Fruit fly (Drosophila melanogaster) whole organism, embryonic: ENCODE measurements around the gene CG43689.
A peak's percentile ranks its signal among the peaks of the same experiment; 100 is the strongest.

Source experiments
- CG11504 ChIP-seq: fragments of 200-800 bp; sonication (Bioruptor generic); optimal IDR thresholded peaks from 3 replicates; lab custom pipeline; 2019; ENCODE audit warnings: missing biosample characterization, mild to moderate bottlenecking, missing genetic modification characterization, moderate library complexity
- CG12659 ChIP-seq: fragments of 200-800 bp; sonication (Bioruptor generic); optimal IDR thresholded peaks from 3 replicates; lab custom pipeline; 2017; ENCODE audit warnings: mild to moderate bottlenecking, missing biosample characterization, missing genetic modification reagents, missing genetic modification characterization
- CG12942 ChIP-seq: fragments of 200-800 bp; sonication (Bioruptor generic); optimal IDR thresholded peaks from 3 replicates; lab custom pipeline; 2016; ENCODE audit warnings: missing biosample characterization, missing genetic modification characterization
- CG13287 ChIP-seq: fragments of 200-800 bp; sonication (Bioruptor generic); IDR thresholded peaks from 2 replicates; pipeline ENCODE4 v1.3.6; 2022; ENCODE audit warnings: missing biosample characterization, missing genetic modification characterization; ENCODE audit not compliant: partially characterized antibody
- CG14710 ChIP-seq: fragments of 200-800 bp; sonication (Bioruptor generic); optimal IDR thresholded peaks from 3 replicates; lab custom pipeline; 2019; ENCODE audit warnings: missing biosample characterization, mild to moderate bottlenecking, missing genetic modification characterization, moderate library complexity
- CG14860 ChIP-seq: fragments of 200-800 bp; sonication (Bioruptor generic); IDR thresholded peaks from 3 replicates; pipeline ENCODE4 v1.3.6; 2022; ENCODE audit warnings: missing biosample characterization, missing genetic modification characterization; ENCODE audit not compliant: partially characterized antibody
- CG15601 ChIP-seq: fragments of 200-800 bp; sonication (Bioruptor generic); optimal IDR thresholded peaks from 3 replicates; lab custom pipeline; 2019; ENCODE audit warnings: missing biosample characterization, mild to moderate bottlenecking, missing genetic modification characterization, moderate library complexity
- CG16813 ChIP-seq: fragments of 200-800 bp; sonication (Bioruptor generic); IDR thresholded peaks from 3 replicates; pipeline ENCODE4 v1.3.6; 2022; ENCODE audit warnings: missing biosample characterization, missing genetic modification characterization; ENCODE audit not compliant: partially characterized antibody
- CG18619 ChIP-seq: fragments of 200-800 bp; sonication (Bioruptor generic); optimal IDR thresholded peaks from 3 replicates; lab custom pipeline; 2017; ENCODE audit warnings: missing biosample characterization, mild to moderate bottlenecking, missing genetic modification characterization
- CG2116 ChIP-seq: fragments of 200-800 bp; sonication (Bioruptor generic); optimal IDR thresholded peaks from 3 replicates; lab custom pipeline; 2018; ENCODE audit warnings: missing biosample characterization, mild to moderate bottlenecking, missing genetic modification characterization
- CG31224 ChIP-seq: fragments of 200-800 bp; sonication (Bioruptor generic); IDR thresholded peaks from 2 replicates; pipeline ENCODE4 v1.3.6; 2022; ENCODE audit warnings: missing biosample characterization, missing genetic modification characterization
- CG31441 ChIP-seq: fragments of 200-800 bp; sonication (Bioruptor generic); IDR thresholded peaks from 2 replicates; pipeline ENCODE4 v1.3.6; 2022; ENCODE audit warnings: missing biosample characterization, missing genetic modification characterization
- CG32532 ChIP-seq: fragments of 200-800 bp; sonication (Bioruptor generic); IDR thresholded peaks from 2 replicates; pipeline ENCODE4 v1.3.6; 2022; ENCODE audit warnings: missing biosample characterization, missing genetic modification characterization
- CG34376 ChIP-seq: fragments of 200-800 bp; sonication (Bioruptor generic); optimal IDR thresholded peaks from 2 replicates; lab custom pipeline; 2018; ENCODE audit warnings: missing biosample characterization, mild to moderate bottlenecking, missing genetic modification characterization
- CG42726 ChIP-seq: fragments of 200-800 bp; sonication (Bioruptor generic); IDR thresholded peaks from 2 replicates; pipeline ENCODE4 v1.3.6; 2022; ENCODE audit warnings: missing biosample characterization, missing genetic modification characterization; ENCODE audit not compliant: partially characterized antibody
- CG4617 ChIP-seq: fragments of 200-800 bp; sonication (Bioruptor generic); optimal IDR thresholded peaks from 3 replicates; lab custom pipeline; 2016; ENCODE audit warnings: missing biosample characterization, missing genetic modification characterization, borderline replicate concordance
- CG6654 ChIP-seq: fragments of 200-800 bp; sonication (Bioruptor generic); optimal IDR thresholded peaks from 2 replicates; lab custom pipeline; 2017; ENCODE audit warnings: missing biosample characterization, mild to moderate bottlenecking, missing genetic modification characterization
- CG6791 ChIP-seq: fragments of 200-800 bp; sonication (Bioruptor generic); IDR thresholded peaks from 3 replicates; pipeline ENCODE4 v1.3.6; 2022; ENCODE audit warnings: missing biosample characterization, missing genetic modification characterization; ENCODE audit not compliant: partially characterized antibody
- CG6854 ChIP-seq: fragments of 200-800 bp; sonication (Bioruptor generic); optimal IDR thresholded peaks from 3 replicates; lab custom pipeline; 2017; ENCODE audit warnings: missing biosample characterization, mild to moderate bottlenecking, missing genetic modification characterization
- CG9797 ChIP-seq: fragments of 200-800 bp; sonication (Bioruptor generic); optimal IDR thresholded peaks from 3 replicates; lab custom pipeline; 2018; ENCODE audit warnings: missing biosample characterization, mild to moderate bottlenecking, missing genetic modification characterization
- CHES-1-like ChIP-seq: fragments of 200-800 bp; sonication (Bioruptor generic); optimal IDR thresholded peaks from 2 replicates; lab custom pipeline; 2016; ENCODE audit warnings: missing biosample characterization, missing genetic modification characterization
- Dll ChIP-seq: fragments of 200-800 bp; sonication (Bioruptor generic); IDR thresholded peaks from 4 replicates; pipeline ENCODE4 v1.3.6; 2022; ENCODE audit warnings: missing biosample characterization, missing genetic modification characterization; ENCODE audit not compliant: partially characterized antibody
- Dref ChIP-seq: fragments of 200-800 bp; sonication (Bioruptor generic); IDR thresholded peaks from 2 replicates; pipeline ENCODE4 v1.3.6; 2022; ENCODE audit warnings: missing biosample characterization, missing genetic modification characterization
- Lhr ChIP-seq: fragments of 200-800 bp; sonication (Bioruptor generic); optimal IDR thresholded peaks from 3 replicates; lab custom pipeline; 2017; ENCODE audit warnings: mild to moderate bottlenecking, missing biosample characterization, missing genetic modification reagents, missing genetic modification characterization
- MBD-R2 ChIP-seq: fragments of 200-800 bp; sonication (Bioruptor generic); IDR thresholded peaks from 2 replicates; pipeline ENCODE4 v1.3.6; 2022; ENCODE audit warnings: missing biosample characterization, missing genetic modification characterization
- MESR4 ChIP-seq: fragments of 200-800 bp; sonication (Bioruptor generic); optimal IDR thresholded peaks from 2 replicates; lab custom pipeline; 2018; ENCODE audit warnings: missing biosample characterization, mild to moderate bottlenecking, missing genetic modification characterization, moderate library complexity
- Mes4 ChIP-seq: fragments of 200-800 bp; sonication (Bioruptor generic); optimal IDR thresholded peaks from 2 replicates; lab custom pipeline; 2016; ENCODE audit warnings: missing biosample characterization, missing genetic modification characterization
- NC2β ChIP-seq: fragments of 200-800 bp; sonication (Bioruptor generic); optimal IDR thresholded peaks from 2 replicates; lab custom pipeline; 2016; ENCODE audit warnings: missing biosample characterization, missing genetic modification characterization
- Scr ChIP-seq: fragments of 200-800 bp; sonication (Bioruptor generic); IDR thresholded peaks from 2 replicates; pipeline ENCODE4 v1.3.6; 2022; ENCODE audit warnings: missing biosample characterization, missing genetic modification characterization; ENCODE audit not compliant: partially characterized antibody
- Stat92E ChIP-seq, 3 experiments: fragments of >200 bp in 2 of 3; fragments of 200-800 bp in 1 of 3; sonication (Bioruptor generic) in 1 of 3; optimal IDR thresholded peaks; 2 replicates each; lab custom pipeline; 2017 to 2019; ENCODE audit warnings: missing biosample characterization in 3 of 3, missing genetic modification characterization in 3 of 3, mild to moderate bottlenecking in 1 of 3, moderate library complexity in 1 of 3
- fd96Cb ChIP-seq: fragments of 200-800 bp; sonication (Bioruptor generic); optimal IDR thresholded peaks from 2 replicates; lab custom pipeline; 2018; ENCODE audit warnings: missing biosample characterization, mild to moderate bottlenecking, missing genetic modification characterization, moderate library complexity
- grau ChIP-seq: fragments of 200-800 bp; optimal IDR thresholded peaks from 3 replicates; lab custom pipeline; 2019; ENCODE audit warnings: missing biosample characterization, mild to moderate bottlenecking, missing genetic modification characterization, moderate library complexity
- grn ChIP-seq: fragments of 200-800 bp; sonication (Bioruptor generic); optimal IDR thresholded peaks from 3 replicates; lab custom pipeline; 2017; ENCODE audit warnings: missing biosample characterization, missing genetic modification characterization
- hb ChIP-seq: fragments of 200-800 bp; sonication (Bioruptor generic); IDR thresholded peaks from 3 replicates; pipeline ENCODE4 v1.3.6; 2022; ENCODE audit warnings: missing biosample characterization, missing genetic modification characterization; ENCODE audit not compliant: partially characterized antibody
- hbn ChIP-seq: fragments of 200-800 bp; sonication (Bioruptor generic); IDR thresholded peaks from 2 replicates; pipeline ENCODE4 v1.3.6; 2022; ENCODE audit warnings: missing biosample characterization, missing genetic modification characterization; ENCODE audit not compliant: partially characterized antibody
- knrl ChIP-seq: fragments of 200-800 bp; sonication (Bioruptor generic); IDR thresholded peaks from 3 replicates; pipeline ENCODE4 v1.3.6; 2022; ENCODE audit warnings: missing biosample characterization, missing genetic modification characterization; ENCODE audit not compliant: partially characterized antibody
- prd ChIP-seq, 3 experiments: fragments of >200 bp in 2 of 3; fragments of 200-800 bp in 1 of 3; sonication (Bioruptor generic) in 1 of 3; optimal IDR thresholded peaks in 2 of 3; IDR thresholded peaks in 1 of 3; 2 replicates in 2 of 3; 3 replicates in 1 of 3; pipeline versions ENCODE4 v1.3.6 to Lab custom; 2017 to 2022; ENCODE audit warnings: missing biosample characterization in 1 of 3, missing genetic modification characterization in 1 of 3
- pzg ChIP-seq: fragments of 200-800 bp; sonication (Bioruptor generic); optimal IDR thresholded peaks from 3 replicates; lab custom pipeline; 2018; ENCODE audit warnings: missing biosample characterization, mild to moderate bottlenecking, missing genetic modification characterization, moderate library complexity
- stwl ChIP-seq: fragments of 200-800 bp; sonication (Bioruptor generic); optimal IDR thresholded peaks from 3 replicates; lab custom pipeline; 2018; ENCODE audit warnings: missing biosample characterization, mild to moderate bottlenecking, missing genetic modification characterization, moderate library complexity
- unc-4 ChIP-seq: fragments of 200-800 bp; sonication (Bioruptor generic); IDR thresholded peaks from 2 replicates; pipeline ENCODE4 v1.3.6; 2022; ENCODE audit warnings: missing biosample characterization, missing genetic modification characterization; ENCODE audit not compliant: partially characterized antibody
- vnd ChIP-seq: fragments of 200-800 bp; sonication (Bioruptor generic); IDR thresholded peaks from 3 replicates; pipeline ENCODE4 v1.3.6; 2022; ENCODE audit warnings: missing biosample characterization, missing genetic modification characterization; ENCODE audit not compliant: partially characterized antibody
- vvl ChIP-seq: fragments of 200-800 bp; sonication (Bioruptor generic); IDR thresholded peaks from 2 replicates; pipeline ENCODE4 v1.3.6; 2022; ENCODE audit warnings: missing biosample characterization, missing genetic modification characterization
- yki ChIP-seq: fragments of >200 bp; optimal IDR thresholded peaks from 3 replicates; lab custom pipeline; 2018

The CG43689 gene

DNA sequence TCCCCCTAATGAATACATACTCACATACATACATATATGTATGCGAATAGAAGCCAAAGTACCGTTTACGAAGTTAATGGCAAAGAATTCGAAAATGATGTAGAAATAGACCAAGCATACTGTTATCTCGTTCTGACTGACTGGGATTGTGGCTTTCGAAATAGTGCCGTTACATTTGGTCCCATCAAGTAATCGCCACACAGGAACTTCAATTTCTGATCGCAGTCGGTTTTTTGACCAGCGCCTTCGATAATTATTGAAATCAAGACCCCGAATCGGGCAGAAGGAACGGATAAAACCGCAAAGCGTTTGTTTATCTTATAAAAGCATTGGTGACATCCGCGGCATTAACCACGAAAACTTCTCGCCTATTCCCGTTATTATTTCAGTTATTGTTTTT lies 44.0 kb downstream of the CG43689 start:
- TF ChIP-seq CG6854 (GFP tag; lab: Kevin White, UChicago) (no peak), CG32532 (GFP tag; lab: Robert Waterston, UW) (no peak), prd (optimal IDR thresholded peaks at IDR 0.05; lab: Kevin White, UChicago) (no peak), prd (GFP tag; IDR thresholded peaks at IDR 0.05; lab: Robert Waterston, UW) (no peak), MBD-R2 (no peak), CG18619 (GFP tag; lab: Kevin White, UChicago) (no peak)
- TF ChIP-seq, all 482 proteins: peak for 0

DNA sequence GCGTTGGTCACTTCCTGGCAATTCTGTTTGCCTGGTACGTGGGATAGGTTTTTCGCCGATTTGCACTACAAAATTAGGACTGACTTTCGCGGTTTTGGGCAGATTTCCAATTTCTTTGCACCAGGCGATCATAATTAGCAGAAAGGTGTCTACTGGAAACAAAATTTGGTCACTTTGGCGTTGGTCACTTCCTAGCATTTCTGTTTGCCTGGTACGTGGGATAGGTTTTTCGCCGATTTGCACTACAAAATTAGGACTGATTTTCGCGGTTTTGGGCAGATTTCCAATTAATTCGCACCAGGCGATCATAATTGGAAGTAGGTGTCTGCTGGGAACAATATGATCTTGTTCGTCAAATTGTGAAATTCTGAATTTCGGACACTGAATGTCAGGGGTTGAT lies 55.1 kb downstream of the CG43689 start:
- TF ChIP-seq CG31224 (GFP tag; lab: Robert Waterston, UW), result peak; percentile 91

DNA sequence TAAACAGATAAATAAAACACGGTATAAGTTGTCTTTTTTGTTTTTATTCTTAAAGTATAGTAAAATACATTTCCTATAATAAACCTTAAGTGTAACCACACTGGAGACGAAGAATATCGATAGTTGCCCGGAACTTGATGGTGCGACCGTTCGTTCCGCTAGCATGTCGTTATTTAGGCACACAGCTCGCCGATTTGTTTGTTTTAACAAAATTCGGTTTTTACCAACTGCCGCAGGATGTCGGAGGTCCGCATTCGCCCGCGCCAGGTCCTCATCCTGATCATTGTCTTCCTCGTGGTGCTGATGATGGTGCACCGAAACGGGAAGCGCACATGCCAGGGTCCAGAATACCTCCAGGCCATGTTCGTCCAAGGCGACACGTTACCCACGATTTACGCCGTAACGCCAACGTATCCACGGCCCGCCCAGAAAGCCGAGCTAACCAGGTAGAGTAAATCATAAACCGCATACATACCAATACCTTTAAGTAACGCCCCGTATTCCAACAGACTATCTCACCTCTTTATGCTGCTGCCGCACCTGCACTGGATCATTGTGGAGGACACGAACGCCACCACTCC lies 55.6 kb downstream of the CG43689 start, which contains the start of gene GlcAT-I:
TSS of gene GlcAT-I (plus strand) at position 163 of the 581 bp plus-strand sequence.
- TF ChIP-seq pzg (GFP tag; lab: Kevin White, UChicago), result peak; percentile 62
- peak; percentile 64 for TF ChIP-seq CG9797
- TF ChIP-seq CG15601 (tag; lab: Kevin White, UChicago), result no peak
- TF ChIP-seq Dll (GFP tag; lab: Robert Waterston, UW), result peak; percentile 60; the same call in 3 of the 4 replicates
- TF ChIP-seq NC2β (GFP tag; lab: Kevin White, UChicago), result no peak
- peak; percentile 60 for TF ChIP-seq unc-4 (GFP tag; lab: Robert Waterston, UW)
- peak; percentile 76 for TF ChIP-seq stwl (tag; lab: Kevin White, UChicago)
- peak; percentile 62 for TF ChIP-seq MESR4
- TF ChIP-seq CG12942 (GFP tag; lab: Kevin White, UChicago), result no peak
- TF ChIP-seq grn, result no peak
- TF ChIP-seq vnd (GFP tag; lab: Robert Waterston, UW), result 0 out of 3 replicates have a peak, but pooled peaks have one; percentile 26
- TF ChIP-seq Lhr, result no peak
- no peak for TF ChIP-seq grau (tag; lab: Kevin White, UChicago)
- 0 out of 2 replicates have a peak, but pooled peaks have one; percentile 28 for TF ChIP-seq hbn (GFP tag; lab: Robert Waterston, UW)
- TF ChIP-seq CG14710 (tag; lab: Kevin White, UChicago), result peak; percentile 99
- peak; percentile 41; the same call in 1 of the 3 replicates for TF ChIP-seq knrl (GFP tag; lab: Robert Waterston, UW)
- peak; percentile 57; the same call in 2 of the 3 replicates for TF ChIP-seq CG6791
- peak; percentile 61 for TF ChIP-seq Scr (GFP tag; lab: Robert Waterston, UW)
- TF ChIP-seq CG31441 (GFP tag; lab: Robert Waterston, UW), result no peak
- TF ChIP-seq vvl, result peak; percentile 24; the same call in 1 of the 2 replicates
- no peak for TF ChIP-seq Mes4 (GFP tag; lab: Kevin White, UChicago)
- TF ChIP-seq CG4617, result peak; percentile 64
- no peak for TF ChIP-seq fd96Cb (tag; lab: Kevin White, UChicago)
- TF ChIP-seq CG6654 (GFP tag; lab: Kevin White, UChicago), result no peak
- no peak for TF ChIP-seq Stat92E (GFP tag; optimal IDR thresholded peaks at IDR 0.05; lab: Kevin White, UChicago)
- peak; percentile 17; the same call in 1 of the 2 replicates for TF ChIP-seq CG42726 (GFP tag; lab: Robert Waterston, UW)
- TF ChIP-seq CG2116 (GFP tag; lab: Kevin White, UChicago), result peak; percentile 36
- no peak for TF ChIP-seq yki
- peak; percentile 65 for TF ChIP-seq Dref (GFP tag; lab: Robert Waterston, UW)
- TF ChIP-seq CG11504, result no peak
- no peak for TF ChIP-seq CG34376 (GFP tag; lab: Kevin White, UChicago)
- TF ChIP-seq CG13287, result peak; percentile 70
- 0 out of 3 replicates have a peak, but pooled peaks have one; percentile 15 for TF ChIP-seq hb (GFP tag; lab: Robert Waterston, UW)
- no peak for TF ChIP-seq CHES-1-like
- peak; percentile 58 for TF ChIP-seq CG16813 (GFP tag; lab: Robert Waterston, UW)
- peak; percentile 83 for TF ChIP-seq MBD-R2
- 0 out of 3 replicates have a peak, but pooled peaks have one; percentile 43 for TF ChIP-seq CG14860 (GFP tag; lab: Robert Waterston, UW)
- TF ChIP-seq CG12659 (GFP tag; lab: Kevin White, UChicago), result peak; percentile 39
